Worm (Caenorhabditis elegans) whole organism, L4 larva: ENCODE data around the gene Y43D4A.1.

ENCODE experiments used
- F10B5.3 ChIP-seq: sonication (generic microtip); optimal IDR thresholded peaks from 2 replicates; lab custom pipeline; 2016; ENCODE audit warnings: mild to moderate bottlenecking, missing genetic modification characterization, missing compliant biosample characterization
- F26F4.8 ChIP-seq: fragments of 200-800 bp; sonication (Bioruptor generic); conservative IDR thresholded peaks from 2 replicates; pipeline ENCODE4 v1.3.6; 2022; ENCODE audit warnings: missing genetic modification characterization, missing compliant biosample characterization
- F37D6.2 ChIP-seq: sonication (generic microtip); optimal IDR thresholded peaks from 2 replicates; lab custom pipeline; 2016; ENCODE audit warnings: mild to moderate bottlenecking, missing genetic modification characterization, missing compliant biosample characterization
- T26A8.4 ChIP-seq: fragments of 200-800 bp; sonication (Bioruptor generic); IDR thresholded peaks from 2 replicates; pipeline ENCODE4 v1.3.6; 2022; ENCODE audit warnings: missing genetic modification characterization, missing compliant biosample characterization
- Y105C5A.15 ChIP-seq: fragments of 200-800 bp; sonication (Bioruptor generic); IDR thresholded peaks from 2 replicates; pipeline ENCODE4 v1.3.6; 2022; ENCODE audit warnings: missing genetic modification characterization, missing compliant biosample characterization
- ZK337.2 ChIP-seq: fragments of 200-800 bp; sonication (Bioruptor generic); IDR thresholded peaks from 2 replicates; pipeline ENCODE4 v1.3.6; 2022; ENCODE audit warnings: missing genetic modification reagents, missing genetic modification characterization, missing compliant biosample characterization
- aha-1 ChIP-seq: fragments of 150-350 bp; peaks from one replicate; lab custom pipeline; 2014; ENCODE audit warnings: missing biosample characterization, missing genetic modification characterization
- attf-4 ChIP-seq: sonication (generic microtip); optimal IDR thresholded peaks from 3 replicates; lab custom pipeline; 2017; ENCODE audit warnings: missing biosample characterization, missing genetic modification characterization
- ceh-20 ChIP-seq: fragments of 200-800 bp; sonication (Bioruptor generic); IDR thresholded peaks from 2 replicates; pipeline ENCODE4 v1.3.6; 2022; ENCODE audit warnings: missing genetic modification reagents, missing genetic modification characterization, missing compliant biosample characterization
- ceh-32 ChIP-seq: sonication (generic microtip); optimal IDR thresholded peaks from 2 replicates; lab custom pipeline; 2016; ENCODE audit warnings: mild to moderate bottlenecking, missing genetic modification characterization, missing compliant biosample characterization; ENCODE audit not compliant: poor library complexity
- ceh-62 ChIP-seq: sonication (generic microtip); optimal IDR thresholded peaks from 2 replicates; lab custom pipeline; 2017; ENCODE audit warnings: missing biosample characterization, missing genetic modification characterization
- ces-1 ChIP-seq: fragments of 150-350 bp; sonication (generic microtip); optimal IDR thresholded peaks from 4 replicates; lab custom pipeline; 2014; ENCODE audit warnings: missing biosample characterization, missing genetic modification reagents, missing genetic modification characterization
- daf-12 ChIP-seq: fragments of 150-350 bp; optimal IDR thresholded peaks from 2 replicates; lab custom pipeline; 2014; ENCODE audit warnings: missing biosample characterization, missing genetic modification reagents, missing genetic modification characterization
- daf-16 ChIP-seq, 3 experiments: sonication (generic microtip); optimal IDR thresholded peaks; 2 replicates each; lab custom pipeline; 2016 to 2017; ENCODE audit warnings: missing genetic modification characterization in 3 of 3, missing genetic modification reagents in 3 of 3, mild to moderate bottlenecking in 2 of 3, missing compliant biosample characterization in 2 of 3, missing biosample characterization in 1 of 3, moderate library complexity in 1 of 3
- dmd-6 ChIP-seq: fragments of 200-800 bp; sonication (Bioruptor generic); IDR thresholded peaks from 2 replicates; pipeline ENCODE4 v1.3.6; 2022; ENCODE audit warnings: missing genetic modification reagents, missing genetic modification characterization, missing compliant biosample characterization
- dmd-9 ChIP-seq: fragments of 200-800 bp; sonication (Bioruptor generic); IDR thresholded peaks from 2 replicates; pipeline ENCODE4 v1.3.6; 2022; ENCODE audit warnings: missing genetic modification reagents, missing genetic modification characterization, missing compliant biosample characterization
- dpl-1 ChIP-seq: fragments of 150-350 bp; optimal IDR thresholded peaks from 2 replicates; lab custom pipeline; 2014; ENCODE audit warnings: missing biosample characterization, missing genetic modification reagents, missing genetic modification characterization
- duxl-1 ChIP-seq: sonication (generic microtip); optimal IDR thresholded peaks from 2 replicates; lab custom pipeline; 2016; ENCODE audit warnings: mild to moderate bottlenecking, missing genetic modification characterization, moderate library complexity, missing compliant biosample characterization; ENCODE audit not compliant: poor library complexity
- dve-1 ChIP-seq: sonication (generic microtip); optimal IDR thresholded peaks from 2 replicates; lab custom pipeline; 2017; ENCODE audit warnings: antibody characterized with exemption, mild to moderate bottlenecking, missing genetic modification characterization, missing compliant biosample characterization; ENCODE audit not compliant: insufficient read depth
- egl-43 ChIP-seq: fragments of 200-800 bp; sonication (Bioruptor generic); IDR thresholded peaks from 2 replicates; pipeline ENCODE4 v1.3.6; 2022; ENCODE audit warnings: missing genetic modification reagents, missing genetic modification characterization, missing compliant biosample characterization
- hmg-1.1 ChIP-seq: fragments of 200-800 bp; sonication (Bioruptor generic); IDR thresholded peaks from 2 replicates; pipeline ENCODE4 v1.3.6; 2022; ENCODE audit warnings: missing genetic modification reagents, missing genetic modification characterization, missing compliant biosample characterization
- jun-1 ChIP-seq: fragments of 150-350 bp; optimal IDR thresholded peaks from 2 replicates; lab custom pipeline; 2014; ENCODE audit warnings: missing biosample characterization, missing genetic modification reagents, missing genetic modification characterization
- lim-7 ChIP-seq: fragments of 200-800 bp; sonication (Bioruptor generic); IDR thresholded peaks from 2 replicates; pipeline ENCODE4 v1.3.6; 2022; ENCODE audit warnings: missing genetic modification characterization, missing compliant biosample characterization
- lin-1 ChIP-seq: fragments of 200-800 bp; sonication (Bioruptor generic); IDR thresholded peaks from 2 replicates; pipeline ENCODE4 v1.3.6; 2022; ENCODE audit warnings: missing genetic modification reagents, missing genetic modification characterization, missing compliant biosample characterization
- lin-13 ChIP-seq: fragments of 150-350 bp; optimal IDR thresholded peaks from 2 replicates; lab custom pipeline; 2014; ENCODE audit warnings: missing biosample characterization, missing genetic modification reagents, missing genetic modification characterization
- lin-39 ChIP-seq: fragments of 150-350 bp; optimal IDR thresholded peaks from 2 replicates; lab custom pipeline; 2014; ENCODE audit warnings: missing biosample characterization, missing genetic modification reagents, missing genetic modification characterization
- lir-3 ChIP-seq: sonication (generic microtip); optimal IDR thresholded peaks from 2 replicates; lab custom pipeline; 2016; ENCODE audit warnings: mild to moderate bottlenecking, missing genetic modification characterization, missing compliant biosample characterization
- lsy-2 ChIP-seq, 2 experiments: fragments of 150-350 bp in 1 of 2; sonication (generic microtip) in 1 of 2; optimal IDR thresholded peaks; 2 replicates each; lab custom pipeline; 2014 to 2017; ENCODE audit warnings: missing biosample characterization in 2 of 2, missing genetic modification characterization in 2 of 2
- mdt-29 ChIP-seq: fragments of 200-800 bp; sonication (Bioruptor generic); IDR thresholded peaks from 2 replicates; pipeline ENCODE4 v1.3.6; 2022; ENCODE audit warnings: missing genetic modification reagents, missing genetic modification characterization, missing compliant biosample characterization
- mxl-2 ChIP-seq: fragments of 200-800 bp; sonication (Bioruptor generic); conservative IDR thresholded peaks from 2 replicates; pipeline ENCODE4 v1.3.6; 2022; ENCODE audit warnings: missing genetic modification reagents, missing genetic modification characterization, missing compliant biosample characterization
- mxl-3 ChIP-seq: fragments of 200-800 bp; sonication (Bioruptor generic); optimal IDR thresholded peaks from 2 replicates; lab custom pipeline; 2018; ENCODE audit warnings: mild to moderate bottlenecking, missing genetic modification characterization, missing compliant biosample characterization
- nhr-10 ChIP-seq: fragments of 150-350 bp; optimal IDR thresholded peaks from 2 replicates; lab custom pipeline; 2014; ENCODE audit warnings: missing biosample characterization, missing genetic modification characterization
- nhr-102 ChIP-seq: sonication (generic microtip); optimal IDR thresholded peaks from 2 replicates; lab custom pipeline; 2016; ENCODE audit warnings: mild to moderate bottlenecking, missing genetic modification characterization, moderate library complexity, missing compliant biosample characterization
- nhr-11 ChIP-seq: fragments of 150-350 bp; optimal IDR thresholded peaks from 2 replicates; lab custom pipeline; 2014; ENCODE audit warnings: missing biosample characterization, missing genetic modification characterization
- nhr-25 ChIP-seq: sonication (generic microtip); optimal IDR thresholded peaks from 2 replicates; lab custom pipeline; 2017; ENCODE audit warnings: missing genetic modification characterization, mild to moderate bottlenecking, missing compliant biosample characterization, antibody characterized with exemption, moderate library complexity, borderline replicate concordance; ENCODE audit not compliant: insufficient read depth
- nhr-41 ChIP-seq: fragments of 200-800 bp; sonication (Bioruptor generic); IDR thresholded peaks from 2 replicates; pipeline ENCODE4 v1.3.6; 2022; ENCODE audit warnings: missing genetic modification reagents, missing genetic modification characterization, missing compliant biosample characterization
- nhr-6 ChIP-seq: fragments of 150-350 bp; optimal IDR thresholded peaks from 2 replicates; lab custom pipeline; 2014; ENCODE audit warnings: missing biosample characterization, missing genetic modification characterization
- nhr-76 ChIP-seq: fragments of 150-350 bp; optimal IDR thresholded peaks from 2 replicates; lab custom pipeline; 2014; ENCODE audit warnings: missing biosample characterization, missing genetic modification characterization
- nhr-77 ChIP-seq: fragments of 150-350 bp; optimal IDR thresholded peaks from 2 replicates; lab custom pipeline; 2014; ENCODE audit warnings: missing biosample characterization, missing genetic modification characterization
- pha-4 ChIP-seq, 2 experiments: fragments of 150-350 bp in 1 of 2; fragments of 200-800 bp in 1 of 2; sonication (Bioruptor generic) in 1 of 2; IDR thresholded peaks in 1 of 2; optimal IDR thresholded peaks in 1 of 2; 2 replicates each; pipeline versions ENCODE4 v1.3.6 to Lab custom; 2014 to 2022; ENCODE audit warnings: missing genetic modification characterization in 2 of 2, missing genetic modification reagents in 2 of 2, missing biosample characterization in 1 of 2, missing compliant biosample characterization in 1 of 2
- php-3 ChIP-seq: fragments of 200-800 bp; sonication (Bioruptor generic); IDR thresholded peaks from 2 replicates; pipeline ENCODE4 v1.3.6; 2022; ENCODE audit warnings: missing genetic modification reagents, missing genetic modification characterization, missing compliant biosample characterization
- saeg-2 ChIP-seq: fragments of 200-800 bp; sonication (Bioruptor generic); IDR thresholded peaks from 2 replicates; pipeline ENCODE4 v1.3.6; 2022; ENCODE audit warnings: missing genetic modification reagents, missing genetic modification characterization, missing compliant biosample characterization
- skn-1 ChIP-seq: fragments of 150-350 bp; optimal IDR thresholded peaks from 2 replicates; lab custom pipeline; 2014; ENCODE audit warnings: missing biosample characterization, missing genetic modification characterization
- snpc-4 ChIP-seq: fragments of 150-350 bp; optimal IDR thresholded peaks from 2 replicates; lab custom pipeline; 2014; ENCODE audit warnings: missing biosample characterization, missing genetic modification characterization
- spr-1 ChIP-seq: sonication (generic microtip); optimal IDR thresholded peaks from 2 replicates; lab custom pipeline; 2016; ENCODE audit warnings: mild to moderate bottlenecking, missing genetic modification characterization, missing compliant biosample characterization
- unc-39 ChIP-seq: sonication (generic microtip); optimal IDR thresholded peaks from 2 replicates; lab custom pipeline; 2017; ENCODE audit warnings: missing biosample characterization, missing genetic modification characterization
- zag-1 ChIP-seq: fragments of 150-350 bp; optimal IDR thresholded peaks from 2 replicates; lab custom pipeline; 2014; ENCODE audit warnings: missing biosample characterization, missing genetic modification characterization
- zip-11 ChIP-seq: fragments of 200-800 bp; sonication (Bioruptor generic); IDR thresholded peaks from 2 replicates; pipeline ENCODE4 v1.3.6; 2022; ENCODE audit warnings: missing genetic modification characterization, missing compliant biosample characterization
- zip-2 ChIP-seq: fragments of 150-350 bp; optimal IDR thresholded peaks from 2 replicates; lab custom pipeline; 2014; ENCODE audit warnings: missing biosample characterization, missing genetic modification characterization
- ztf-7 ChIP-seq: fragments of 150-350 bp; optimal IDR thresholded peaks from 2 replicates; lab custom pipeline; 2014; ENCODE audit warnings: missing biosample characterization, missing genetic modification characterization

Y43D4A.1 gene

DNA sequence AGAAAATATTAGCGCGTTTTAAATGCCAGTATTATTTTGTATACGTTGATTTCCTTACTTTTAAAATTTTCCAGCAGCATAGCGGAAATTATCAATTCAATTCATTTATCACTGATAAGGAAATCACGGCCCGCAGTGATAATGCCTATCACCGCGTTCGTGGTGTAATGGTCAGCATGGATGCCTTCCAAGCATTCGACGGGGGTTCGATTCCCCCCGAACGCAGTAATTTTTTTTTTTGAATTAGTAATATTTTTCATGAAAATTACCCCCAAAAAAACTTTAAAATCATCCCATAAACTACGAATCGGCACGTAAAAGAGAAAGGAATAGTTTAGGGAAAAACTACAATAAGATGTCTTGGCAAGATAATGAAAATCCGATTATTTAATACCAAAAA is 31.4 kb downstream of the Y43D4A.1 start (continued):
- TF ChIP-seq skn-1 (tag; lab: Kevin White, UChicago), result no peak
- TF ChIP-seq spr-1 (tag; lab: Kevin White, UChicago), result peak; percentile 68
- TF ChIP-seq nhr-25 (tag; lab: Kevin White, UChicago), result no peak
- no peak for TF ChIP-seq attf-4 (tag; lab: Kevin White, UChicago)
- TF ChIP-seq F26F4.8, result peak; percentile 85
- TF ChIP-seq pha-4 (GFP tag; IDR thresholded peaks at IDR 0.05; lab: Robert Waterston, UW), result peak; percentile 80; the same call in 1 of the 2 replicates
- TF ChIP-seq pha-4 (tag; optimal IDR thresholded peaks at IDR 0.05; lab: Kevin White, UChicago), result no peak
- no peak for TF ChIP-seq nhr-6 (tag; lab: Kevin White, UChicago)
- peak; percentile 34 for TF ChIP-seq lir-3 (tag; lab: Kevin White, UChicago)
- TF ChIP-seq nhr-102 (tag; lab: Kevin White, UChicago), result peak; percentile 30
- TF ChIP-seq daf-16 (GFP tag; optimal IDR thresholded peaks at IDR 0.05; lab: Kevin White, UChicago), result peak in 1 of 2 experiments; percentile 85
- peak; percentile 40 for TF ChIP-seq daf-16 (tag; optimal IDR thresholded peaks at IDR 0.05; lab: Kevin White, UChicago)
- no peak for TF ChIP-seq dmd-9
- no peak for TF ChIP-seq saeg-2
- no peak for TF ChIP-seq php-3 (GFP tag; lab: Robert Waterston, UW)
- TF ChIP-seq lin-39 (tag; lab: Kevin White, UChicago), result no peak
- TF ChIP-seq zip-11 (GFP tag; lab: Robert Waterston, UW), result 0 out of 2 replicates have a peak, but pooled peaks have one; percentile 68
- TF ChIP-seq F10B5.3 (tag; lab: Kevin White, UChicago), result no peak
- TF ChIP-seq hmg-1.1 (GFP tag; lab: Robert Waterston, UW), result no peak
- no peak for TF ChIP-seq dmd-6 (GFP tag; lab: Robert Waterston, UW)
- no peak for TF ChIP-seq zag-1 (tag; lab: Kevin White, UChicago)
- TF ChIP-seq daf-12 (tag; lab: Kevin White, UChicago), result no peak
- no peak; the same call in 1 of the 2 replicates for TF ChIP-seq lim-7 (GFP tag; lab: Robert Waterston, UW)
- no peak for TF ChIP-seq nhr-41
- peak; percentile 44 for TF ChIP-seq dve-1
- no peak for TF ChIP-seq ces-1 (GFP tag; lab: Kevin White, UChicago)
- peak; percentile 67; the same call in 1 of the 2 replicates for TF ChIP-seq Y105C5A.15 (GFP tag; lab: Robert Waterston, UW)
- TF ChIP-seq snpc-4 (tag; lab: Kevin White, UChicago), result no peak
- TF ChIP-seq aha-1 (tag; lab: Kevin White, UChicago), result no peak
- no peak for TF ChIP-seq T26A8.4 (GFP tag; lab: Robert Waterston, UW)
- TF ChIP-seq nhr-76 (tag; lab: Kevin White, UChicago), result no peak
- no peak for TF ChIP-seq ceh-32
- no peak for TF ChIP-seq ztf-7 (tag; lab: Kevin White, UChicago)
- TF ChIP-seq nhr-11 (tag; lab: Kevin White, UChicago), result no peak
- no peak; the same call in none of the 2 replicates for TF ChIP-seq lin-1 (GFP tag; lab: Robert Waterston, UW)
- no peak for TF ChIP-seq lin-13 (GFP tag; lab: Kevin White, UChicago)
- no peak for TF ChIP-seq ceh-20 (GFP tag; lab: Robert Waterston, UW)
- no peak for TF ChIP-seq dpl-1 (GFP tag; lab: Kevin White, UChicago)
- no peak for TF ChIP-seq ceh-62 (tag; lab: Kevin White, UChicago)
- TF ChIP-seq nhr-77 (tag; lab: Kevin White, UChicago), result no peak
- TF ChIP-seq ZK337.2 (GFP tag; lab: Robert Waterston, UW), result peak; percentile 52; the same call in 1 of the 2 replicates
- TF ChIP-seq jun-1, result no peak
- TF ChIP-seq unc-39 (tag; lab: Kevin White, UChicago), result no peak
- no peak; the same call in 1 of the 2 replicates for TF ChIP-seq egl-43 (GFP tag; lab: Robert Waterston, UW)
- TF ChIP-seq nhr-10 (tag; lab: Kevin White, UChicago), result no peak
- no peak for TF ChIP-seq duxl-1
- 0 out of 2 replicates have a peak, but pooled peaks have one; percentile 42 for TF ChIP-seq mxl-2
- TF ChIP-seq lsy-2 (tag; optimal IDR thresholded peaks at IDR 0.05; lab: Kevin White, UChicago), result no peak
- no peak for TF ChIP-seq F37D6.2 (tag; lab: Kevin White, UChicago)
- no peak for TF ChIP-seq zip-2 (tag; lab: Kevin White, UChicago)
- no peak for TF ChIP-seq mxl-3 (GFP tag; lab: Kevin White, UChicago)
- no peak; the same call in 1 of the 2 replicates for TF ChIP-seq mdt-29 (GFP tag; lab: Robert Waterston, UW)
